Fruit fly (Drosophila melanogaster) whole organism, prepupa: Measurements from ENCODE around the gene CG6345.
A peak's percentile ranks its signal among the peaks of the same experiment; 100 is the strongest.

Experiments used
- Blimp-1 ChIP-seq: fragments of 200-800 bp; sonication (Bioruptor generic); optimal IDR thresholded peaks from 3 replicates; lab custom pipeline; 2017; ENCODE audit warnings: missing biosample characterization, missing genetic modification characterization, mild to moderate bottlenecking, moderate library complexity, missing genetic modification reagents
- CG10631 ChIP-seq: fragments of 200-800 bp; sonication (Bioruptor generic); optimal IDR thresholded peaks from 2 replicates; lab custom pipeline; 2016; ENCODE audit warnings: missing biosample characterization, missing genetic modification characterization
- CG10669 ChIP-seq: fragments of 200-800 bp; sonication (Bioruptor generic); optimal IDR thresholded peaks from 3 replicates; lab custom pipeline; 2018; ENCODE audit warnings: missing biosample characterization, mild to moderate bottlenecking, missing genetic modification characterization, moderate library complexity
- CG11294 ChIP-seq: fragments of 200-800 bp; sonication (Bioruptor generic); IDR thresholded peaks from 2 replicates; pipeline ENCODE4 v1.3.6; 2022; ENCODE audit warnings: missing biosample characterization, missing genetic modification characterization
- CG11762 ChIP-seq: fragments of 200-800 bp; sonication (Bioruptor generic); optimal IDR thresholded peaks from 3 replicates; lab custom pipeline; 2016; ENCODE audit warnings: missing biosample characterization, missing genetic modification characterization; ENCODE audit not compliant: insufficient read depth
- CG11902 ChIP-seq: fragments of 200-800 bp; sonication (Bioruptor generic); optimal IDR thresholded peaks from 3 replicates; lab custom pipeline; 2016; ENCODE audit warnings: missing biosample characterization, missing genetic modification characterization
- CG15336 ChIP-seq: fragments of 200-800 bp; sonication (Bioruptor generic); IDR thresholded peaks from 2 replicates; pipeline ENCODE4 v1.3.6; 2022; ENCODE audit warnings: missing biosample characterization, missing genetic modification characterization
- CG1621 ChIP-seq: fragments of 200-800 bp; sonication (Bioruptor generic); optimal IDR thresholded peaks from 3 replicates; lab custom pipeline; 2018; ENCODE audit warnings: missing biosample characterization, mild to moderate bottlenecking, missing genetic modification characterization
- CG3032 ChIP-seq: fragments of 200-800 bp; optimal IDR thresholded peaks from 2 replicates; lab custom pipeline; 2019; ENCODE audit warnings: missing biosample characterization, mild to moderate bottlenecking, missing genetic modification characterization, moderate library complexity
- CG31627 ChIP-seq: fragments of 200-800 bp; sonication (Bioruptor generic); optimal IDR thresholded peaks from 3 replicates; lab custom pipeline; 2016; ENCODE audit warnings: missing biosample characterization, missing genetic modification characterization
- CG34406 ChIP-seq: fragments of 200-800 bp; sonication (Bioruptor generic); optimal IDR thresholded peaks from 3 replicates; lab custom pipeline; 2016; ENCODE audit warnings: missing biosample characterization, missing genetic modification characterization
- CG4318 ChIP-seq: fragments of 200-800 bp; sonication (Bioruptor generic); optimal IDR thresholded peaks from 3 replicates; lab custom pipeline; 2017; ENCODE audit warnings: missing biosample characterization, mild to moderate bottlenecking, missing genetic modification characterization
- CG6163 ChIP-seq: fragments of 200-800 bp; sonication (Bioruptor generic); IDR thresholded peaks from 3 replicates; pipeline ENCODE4 v1.3.6; 2022; ENCODE audit warnings: missing biosample characterization, missing genetic modification characterization
- CG6276 ChIP-seq: fragments of 200-800 bp; sonication (Bioruptor generic); optimal IDR thresholded peaks from 2 replicates; lab custom pipeline; 2017; ENCODE audit warnings: missing biosample characterization, mild to moderate bottlenecking, missing genetic modification characterization
- CG6792 ChIP-seq: fragments of 200-800 bp; sonication (Bioruptor generic); optimal IDR thresholded peaks from 3 replicates; lab custom pipeline; 2016; ENCODE audit warnings: missing biosample characterization, missing genetic modification characterization
- CG6808 ChIP-seq: fragments of 200-800 bp; sonication (Bioruptor generic); optimal IDR thresholded peaks from 3 replicates; lab custom pipeline; 2017; ENCODE audit warnings: missing biosample characterization, missing genetic modification characterization, mild to moderate bottlenecking, moderate library complexity, missing genetic modification reagents
- CG6854 ChIP-seq: fragments of 200-800 bp; sonication (Bioruptor generic); optimal IDR thresholded peaks from 2 replicates; lab custom pipeline; 2017; ENCODE audit warnings: missing biosample characterization, mild to moderate bottlenecking, missing genetic modification characterization
- CG7368 ChIP-seq: fragments of 200-800 bp; sonication (Bioruptor generic); optimal IDR thresholded peaks from 3 replicates; lab custom pipeline; 2016; ENCODE audit warnings: missing biosample characterization, missing genetic modification characterization
- CG8119 ChIP-seq: fragments of 200-800 bp; sonication (Bioruptor generic); IDR thresholded peaks from 3 replicates; pipeline ENCODE4 v1.3.6; 2022; ENCODE audit warnings: missing biosample characterization, missing genetic modification characterization
- CG8319 ChIP-seq: fragments of 200-800 bp; sonication (Bioruptor generic); optimal IDR thresholded peaks from 3 replicates; lab custom pipeline; 2016; ENCODE audit warnings: missing biosample characterization, missing genetic modification characterization
- CG8632 ChIP-seq: fragments of 200-800 bp; sonication (Bioruptor generic); optimal IDR thresholded peaks from 3 replicates; lab custom pipeline; 2016; ENCODE audit warnings: missing biosample characterization, missing genetic modification characterization
- CG9139 ChIP-seq: fragments of 200-800 bp; sonication (Bioruptor generic); optimal IDR thresholded peaks from 3 replicates; lab custom pipeline; 2017; ENCODE audit warnings: missing biosample characterization, mild to moderate bottlenecking, missing genetic modification characterization
- Eip75B ChIP-seq: fragments of 200-800 bp; sonication (Bioruptor generic); optimal IDR thresholded peaks from 3 replicates; lab custom pipeline; 2016; ENCODE audit warnings: missing biosample characterization, missing genetic modification characterization
- Eip78C ChIP-seq: fragments of 200-800 bp; sonication (Bioruptor generic); peaks from one replicate; lab custom pipeline; 2016; ENCODE audit warnings: missing biosample characterization, missing genetic modification characterization
- Eip93F ChIP-seq: fragments of 200-800 bp; sonication (Bioruptor generic); optimal IDR thresholded peaks from 2 replicates; lab custom pipeline; 2016; ENCODE audit warnings: missing biosample characterization, mild to moderate bottlenecking, missing genetic modification characterization
- Ets21C ChIP-seq: fragments of 200-800 bp; sonication (Bioruptor generic); optimal IDR thresholded peaks from 3 replicates; lab custom pipeline; 2016; ENCODE audit warnings: missing biosample characterization, missing genetic modification characterization
- Ets96B ChIP-seq: fragments of 200-800 bp; optimal IDR thresholded peaks from 2 replicates; lab custom pipeline; 2019; ENCODE audit warnings: missing biosample characterization, mild to moderate bottlenecking, missing genetic modification characterization, moderate library complexity
- Gug ChIP-seq: fragments of 200-800 bp; sonication (Bioruptor generic); IDR thresholded peaks from 2 replicates; pipeline ENCODE4 v1.3.6; 2022; ENCODE audit warnings: missing biosample characterization, missing genetic modification characterization
- Hr38 ChIP-seq: sonication (Bioruptor generic); optimal IDR thresholded peaks from 2 replicates; lab custom pipeline; 2016; ENCODE audit warnings: missing biosample characterization, missing genetic modification characterization
- Hr39 ChIP-seq: fragments of 200-800 bp; sonication (Bioruptor generic); optimal IDR thresholded peaks from 2 replicates; lab custom pipeline; 2016; ENCODE audit warnings: missing biosample characterization, missing genetic modification characterization
- Hr4 ChIP-seq: fragments of 200-800 bp; sonication (Bioruptor generic); optimal IDR thresholded peaks from 3 replicates; lab custom pipeline; 2016; ENCODE audit warnings: missing biosample characterization, missing genetic modification characterization
- Lpt ChIP-seq: fragments of 200-800 bp; sonication (Bioruptor generic); optimal IDR thresholded peaks from 3 replicates; lab custom pipeline; 2016; ENCODE audit warnings: missing biosample characterization, missing genetic modification characterization
- OdsH ChIP-seq: fragments of 200-800 bp; sonication (Bioruptor generic); optimal IDR thresholded peaks from 3 replicates; lab custom pipeline; 2016; ENCODE audit warnings: missing biosample characterization, missing genetic modification characterization
- Smox ChIP-seq: fragments of 200-800 bp; sonication (Bioruptor generic); optimal IDR thresholded peaks from 3 replicates; lab custom pipeline; 2016; ENCODE audit warnings: missing biosample characterization, missing genetic modification characterization
- Sox102F ChIP-seq: fragments of 200-800 bp; sonication (Bioruptor generic); optimal IDR thresholded peaks from 2 replicates; lab custom pipeline; 2016; ENCODE audit warnings: missing biosample characterization, mild to moderate bottlenecking, missing genetic modification characterization
- Sox14 ChIP-seq: fragments of 200-800 bp; sonication (Bioruptor generic); optimal IDR thresholded peaks from 3 replicates; lab custom pipeline; 2016; ENCODE audit warnings: missing biosample characterization, missing genetic modification characterization
- Sox15 ChIP-seq: fragments of 200-800 bp; sonication (Bioruptor generic); optimal IDR thresholded peaks from 3 replicates; lab custom pipeline; 2016; ENCODE audit warnings: missing biosample characterization, missing genetic modification characterization
- achi ChIP-seq: fragments of 200-800 bp; sonication (Bioruptor generic); optimal IDR thresholded peaks from 3 replicates; lab custom pipeline; 2016; ENCODE audit warnings: missing biosample characterization, missing genetic modification characterization
- cyc ChIP-seq: fragments of 200-800 bp; sonication (Bioruptor generic); optimal IDR thresholded peaks from 3 replicates; lab custom pipeline; 2016; ENCODE audit warnings: missing biosample characterization, missing genetic modification characterization
- dac ChIP-seq: fragments of 200-800 bp; sonication (Bioruptor generic); optimal IDR thresholded peaks from 2 replicates; lab custom pipeline; 2017; ENCODE audit warnings: missing biosample characterization, mild to moderate bottlenecking, missing genetic modification characterization
- dsx ChIP-seq: fragments of 200-800 bp; optimal IDR thresholded peaks from 3 replicates; lab custom pipeline; 2019; ENCODE audit warnings: missing biosample characterization, mild to moderate bottlenecking, missing genetic modification characterization, moderate library complexity; ENCODE audit not compliant: poor library complexity, severe bottlenecking
- eg ChIP-seq: fragments of 200-800 bp; sonication (Bioruptor generic); IDR thresholded peaks from 3 replicates; pipeline ENCODE4 v1.3.6; 2022; ENCODE audit warnings: missing biosample characterization, missing genetic modification characterization
- esn ChIP-seq: fragments of 200-800 bp; sonication (Bioruptor generic); optimal IDR thresholded peaks from 2 replicates; lab custom pipeline; 2016; ENCODE audit warnings: missing biosample characterization, mild to moderate bottlenecking, missing genetic modification characterization, moderate library complexity
- fd59A ChIP-seq: fragments of 200-800 bp; sonication (Bioruptor generic); optimal IDR thresholded peaks from 2 replicates; lab custom pipeline; 2017; ENCODE audit warnings: missing biosample characterization, mild to moderate bottlenecking, missing genetic modification characterization, missing genetic modification reagents
- fd85E ChIP-seq: fragments of 200-800 bp; sonication (Bioruptor generic); optimal IDR thresholded peaks from 3 replicates; lab custom pipeline; 2016; ENCODE audit warnings: missing biosample characterization, missing genetic modification characterization
- lz ChIP-seq: fragments of 200-800 bp; sonication (Bioruptor generic); optimal IDR thresholded peaks from 3 replicates; lab custom pipeline; 2016; ENCODE audit warnings: missing biosample characterization, missing genetic modification characterization
- net ChIP-seq: fragments of 200-800 bp; sonication (Bioruptor generic); optimal IDR thresholded peaks from 3 replicates; lab custom pipeline; 2016; ENCODE audit warnings: missing biosample characterization, missing genetic modification characterization
- pdm3 ChIP-seq: fragments of 200-800 bp; sonication (Bioruptor generic); optimal IDR thresholded peaks from 3 replicates; lab custom pipeline; 2016; ENCODE audit warnings: missing biosample characterization, missing genetic modification characterization
- spab ChIP-seq: fragments of 200-800 bp; sonication (Bioruptor generic); optimal IDR thresholded peaks from 2 replicates; lab custom pipeline; 2017; ENCODE audit warnings: missing biosample characterization, mild to moderate bottlenecking, missing genetic modification characterization, missing genetic modification reagents
- ss ChIP-seq, 2 experiments: fragments of 200-800 bp; sonication (Bioruptor generic); optimal IDR thresholded peaks; 2 replicates in 1 of 2; 3 replicates in 1 of 2; lab custom pipeline; 2017 to 2018; ENCODE audit warnings: mild to moderate bottlenecking in 2 of 2, missing biosample characterization in 2 of 2, missing genetic modification characterization in 2 of 2, moderate library complexity in 1 of 2
- topi ChIP-seq: fragments of 200-800 bp; sonication (Bioruptor generic); optimal IDR thresholded peaks from 3 replicates; lab custom pipeline; 2016; ENCODE audit warnings: missing biosample characterization, missing genetic modification characterization
- vri ChIP-seq: fragments of 200-800 bp; sonication (Bioruptor generic); optimal IDR thresholded peaks from 3 replicates; lab custom pipeline; 2016; ENCODE audit warnings: missing biosample characterization, mild to moderate bottlenecking, missing genetic modification characterization

The CG6345 gene

dm6 chr3R:10415923-10416322, at the start of gene CG6345:
Gene CG6345, minus strand, starts transcription at chr3R:10416046.
- peak; percentile 74 for TF ChIP-seq topi (GFP tag; lab: Kevin White, UChicago)
- TF ChIP-seq CG34406 (GFP tag; lab: Kevin White, UChicago) = no peak
- peak; percentile 58 for TF ChIP-seq net (GFP tag; lab: Kevin White, UChicago)
- no peak for TF ChIP-seq Sox15 (GFP tag; lab: Kevin White, UChicago)
- peak; percentile 69 for TF ChIP-seq Hr39 (GFP tag; lab: Kevin White, UChicago)
- TF ChIP-seq CG10669 (GFP tag; lab: Kevin White, UChicago) = peak; percentile 66
- peak; percentile 77 for TF ChIP-seq Eip75B (GFP tag; lab: Kevin White, UChicago)
- no peak; the same call in 1 of the 2 replicates for TF ChIP-seq Gug (GFP tag; lab: Robert Waterston, UW)
- no peak for TF ChIP-seq CG4318 (GFP tag; lab: Kevin White, UChicago)
- TF ChIP-seq CG6808 (GFP tag; lab: Kevin White, UChicago) = peak; percentile 47
- TF ChIP-seq ss (GFP tag; optimal IDR thresholded peaks at IDR 0.05; lab: Kevin White, UChicago) = peak in 1 of 2 experiments; percentile 50
- TF ChIP-seq Lpt = peak; percentile 46
- TF ChIP-seq pdm3 (GFP tag; lab: Kevin White, UChicago) = peak; percentile 75
- peak; percentile 51 for TF ChIP-seq achi (GFP tag; lab: Kevin White, UChicago)
- peak; percentile 72 for TF ChIP-seq Hr4
- no peak for TF ChIP-seq Hr38 (GFP tag; lab: Kevin White, UChicago)
- TF ChIP-seq CG6854 (GFP tag; lab: Kevin White, UChicago) = peak; percentile 50
- peak; percentile 13 for TF ChIP-seq CG9139 (GFP tag; lab: Kevin White, UChicago)
- TF ChIP-seq CG6792 = peak; percentile 42
- no peak for TF ChIP-seq Smox (GFP tag; lab: Kevin White, UChicago)
- peak; percentile 76 for TF ChIP-seq dac (GFP tag; lab: Kevin White, UChicago)
- TF ChIP-seq CG11902 = peak; percentile 12
- peak; percentile 72 for TF ChIP-seq CG6163 (GFP tag; lab: Robert Waterston, UW)
- TF ChIP-seq OdsH (GFP tag; lab: Kevin White, UChicago) = peak; percentile 71
- no peak for TF ChIP-seq CG11294 (GFP tag; lab: Robert Waterston, UW)
- TF ChIP-seq CG1621 = no peak
- TF ChIP-seq CG10631 (GFP tag; lab: Kevin White, UChicago) = no peak
- TF ChIP-seq spab (GFP tag; lab: Kevin White, UChicago) = no peak
- TF ChIP-seq CG3032 = peak; percentile 50
- peak; percentile 38 for TF ChIP-seq CG8319 (GFP tag; lab: Kevin White, UChicago)
- peak; percentile 75 for TF ChIP-seq CG31627 (GFP tag; lab: Kevin White, UChicago)
- TF ChIP-seq Sox14 = peak; percentile 59
- TF ChIP-seq CG7368 = peak; percentile 56
- peak; percentile 28 for TF ChIP-seq Blimp-1 (GFP tag; lab: Kevin White, UChicago)
- TF ChIP-seq CG15336 = no peak
- peak; percentile 81 for TF ChIP-seq esn
- peak; percentile 28 for TF ChIP-seq CG8632
- peak; percentile 61 for TF ChIP-seq Ets96B (tag; lab: Kevin White, UChicago)
- peak; percentile 87 for TF ChIP-seq Eip78C (GFP tag; lab: Kevin White, UChicago)
- no peak for TF ChIP-seq Eip93F (GFP tag; lab: Kevin White, UChicago)
- TF ChIP-seq Ets21C (GFP tag; lab: Kevin White, UChicago) = peak; percentile 21
- peak; percentile 71 for TF ChIP-seq lz (GFP tag; lab: Kevin White, UChicago)
- no peak for TF ChIP-seq CG8119
- TF ChIP-seq dsx (GFP tag; lab: Kevin White, UChicago) = peak; percentile 26
- peak; percentile 16 for TF ChIP-seq fd85E
- TF ChIP-seq eg (GFP tag; lab: Robert Waterston, UW) = peak; percentile 49; the same call in 1 of the 3 replicates
- TF ChIP-seq fd59A (GFP tag; lab: Kevin White, UChicago) = peak; percentile 40
- TF ChIP-seq CG6276 (GFP tag; lab: Kevin White, UChicago) = no peak
- no peak for TF ChIP-seq Sox102F (GFP tag; lab: Kevin White, UChicago)
- peak; percentile 61 for TF ChIP-seq CG11762
- no peak for TF ChIP-seq vri
- TF ChIP-seq cyc (GFP tag; lab: Kevin White, UChicago) = peak; percentile 83
